Worm (Caenorhabditis elegans): ENCODE results near the gene sre-33.

The sre-33 gene

DNA sequence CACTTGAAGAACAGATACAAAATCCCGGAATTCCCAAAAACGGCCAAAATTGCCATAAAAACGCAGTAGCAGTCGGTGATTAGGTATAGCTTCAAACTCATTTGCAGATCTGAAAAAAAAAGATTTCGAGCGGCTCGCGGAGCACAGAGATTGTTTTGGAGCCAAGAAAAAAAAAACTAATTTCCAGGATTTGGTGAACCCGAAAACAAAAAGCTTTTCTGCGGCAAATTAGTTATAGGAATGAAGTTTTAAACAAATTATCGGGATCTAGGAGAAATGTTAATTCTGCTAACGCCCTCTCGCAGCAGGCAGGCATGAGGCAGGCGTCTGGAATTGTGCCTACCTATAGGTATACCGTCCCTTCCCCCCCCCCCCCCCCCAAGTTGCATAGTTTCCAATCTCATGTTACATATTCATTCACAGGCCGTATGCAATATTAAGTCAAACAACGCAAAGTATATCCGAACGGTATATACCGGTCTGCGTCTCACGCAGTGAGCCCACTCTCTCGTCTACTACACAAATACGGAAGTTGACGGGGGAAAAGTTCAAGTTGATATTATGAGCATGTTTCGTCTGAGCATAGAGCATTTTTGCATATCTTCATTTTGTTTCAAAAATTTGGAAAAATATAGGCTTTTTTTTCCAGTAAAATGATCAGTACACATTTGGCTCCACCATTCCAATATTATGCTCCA, 8.3 kb upstream of the sre-33 start, which contains the start of the genes W05H5.1 and pitr-6:
TSS of gene W05H5.1 (minus strand) at position 101 of the 698 bp plus-strand sequence.
TSS of gene pitr-6 (plus strand) at position 648 of the 698 bp plus-strand sequence.
- TF ChIP-seq nhr-25 (tag; optimal IDR thresholded peaks at IDR 0.05) (no peak), egl-5 (tag; optimal IDR thresholded peaks at IDR 0.05) (no peak), lin-15B (tag; optimal IDR thresholded peaks at IDR 0.05) (no peak), nhr-67 (tag; optimal IDR thresholded peaks at IDR 0.05) (no peak)

DNA sequence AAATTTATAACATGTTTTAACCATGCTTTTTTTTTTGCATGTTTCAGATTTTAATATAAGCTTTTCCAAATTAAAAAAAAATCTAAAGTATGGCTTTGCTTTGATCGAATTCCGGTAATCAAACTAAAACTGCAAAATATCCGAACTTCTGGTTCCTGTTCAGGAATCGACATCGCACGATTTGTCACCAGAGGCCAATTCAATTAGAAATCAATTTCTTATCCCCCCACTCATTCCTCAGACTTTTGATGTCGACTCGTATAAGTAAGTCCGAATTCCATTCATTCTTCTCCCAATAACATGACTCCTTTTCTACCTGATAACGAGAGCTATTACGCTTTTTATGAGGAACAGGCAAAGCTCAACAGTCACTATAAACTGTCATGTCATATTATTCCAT, 4.9 kb upstream of the sre-33 start, which contains the start of gene srh-27:
TSS of gene srh-27 (plus strand) at position 301 of the 400 bp plus-strand sequence.
- TF ChIP-seq zag-1 (tag; optimal IDR thresholded peaks at IDR 0.05) (no peak), unc-39 (tag; optimal IDR thresholded peaks at IDR 0.05) (no peak), ceh-9 (tag; optimal IDR thresholded peaks at IDR 0.05) (no peak), nhr-43 (tag; optimal IDR thresholded peaks at IDR 0.05; ENCODE audit: poor library complexity, severe bottlenecking) (no peak), nhr-77 (tag; optimal IDR thresholded peaks at IDR 0.05) (no peak), snpc-4 (tag; optimal IDR thresholded peaks at IDR 0.05) (no peak), skn-1 (tag; optimal IDR thresholded peaks at IDR 0.05) (no peak), ztf-11 (tag; optimal IDR thresholded peaks at IDR 0.05) (no peak), fkh-2 (tag; optimal IDR thresholded peaks at IDR 0.05) (no peak), ZK546.5 (tag; optimal IDR thresholded peaks at IDR 0.05) (no peak), ztf-4 (tag; optimal IDR thresholded peaks at IDR 0.05) (no peak), lsy-12 (tag; optimal IDR thresholded peaks at IDR 0.05) (no peak), egl-5 (tag; optimal IDR thresholded peaks at IDR 0.05) (no peak), pqm-1 (tag; optimal IDR thresholded peaks at IDR 0.05) (no peak), mml-1 (tag; optimal IDR thresholded peaks at IDR 0.05) (no peak), hmg-11 (tag; optimal IDR thresholded peaks at IDR 0.05) (no peak), ceh-16 (tag; optimal IDR thresholded peaks at IDR 0.05) (no peak), nhr-28 (tag; optimal IDR thresholded peaks at IDR 0.05) (no peak), sea-2 (GFP tag; optimal IDR thresholded peaks at IDR 0.05) (no peak)

ce11 chrII:12449849-12450248, 3.3 kb upstream of the sre-33 start, which contains the start of gene sre-34:
Gene sre-34 (plus strand): TSS chrII:12450149.
- TF ChIP-seq nhr-77 (tag; optimal IDR thresholded peaks at IDR 0.05) (no peak), elt-2 (tag; optimal IDR thresholded peaks at IDR 0.05) (no peak), mml-1 (tag; optimal IDR thresholded peaks at IDR 0.05) (no peak), ztf-11 (tag; optimal IDR thresholded peaks at IDR 0.05) (no peak), snpc-4 (tag; optimal IDR thresholded peaks at IDR 0.05) (no peak), elt-3 (tag; optimal IDR thresholded peaks at IDR 0.05) (no peak), egl-27 (tag; optimal IDR thresholded peaks at IDR 0.05) (no peak), nhr-28 (tag; optimal IDR thresholded peaks at IDR 0.05) (no peak), skn-1 (tag; optimal IDR thresholded peaks at IDR 0.05) (no peak), nhr-25 (tag; optimal IDR thresholded peaks at IDR 0.05) (no peak), lin-15B (tag; optimal IDR thresholded peaks at IDR 0.05) (no peak), fkh-2 (tag; optimal IDR thresholded peaks at IDR 0.05) (no peak), nhr-11 (tag; optimal IDR thresholded peaks at IDR 0.05) (no peak), lin-39 (tag; optimal IDR thresholded peaks at IDR 0.05) (no peak), mdl-1 (tag; optimal IDR thresholded peaks at IDR 0.05) (no peak)

DNA sequence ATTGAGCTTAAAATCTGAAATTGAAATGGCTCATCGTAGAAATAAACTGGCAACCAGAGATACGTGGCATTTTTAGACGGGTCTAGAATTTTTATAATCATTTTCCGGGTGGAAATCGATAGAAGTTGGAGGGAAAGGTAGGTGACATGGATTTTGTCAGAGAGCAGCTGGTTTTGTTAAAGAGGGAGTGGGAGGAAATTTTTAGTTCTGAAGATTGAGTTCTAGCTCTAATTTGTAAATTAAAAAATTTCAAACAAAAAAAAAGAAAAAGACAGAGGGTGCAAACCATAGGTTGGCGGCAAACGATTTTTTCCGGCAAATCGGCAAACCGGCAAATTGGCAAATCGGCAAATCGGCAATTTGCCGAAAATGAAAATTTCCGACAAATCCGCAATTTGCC, 3.5 kb downstream of the sre-33 start, which contains the start of gene sre-32:
TSS of gene sre-32 (minus strand) at position 101 of the 400 bp plus-strand sequence.
- TF ChIP-seq ZK546.5 (tag; optimal IDR thresholded peaks at IDR 0.05) (no peak), nhr-43 (tag; optimal IDR thresholded peaks at IDR 0.05; ENCODE audit: poor library complexity, severe bottlenecking) (no peak), elt-2 (tag; optimal IDR thresholded peaks at IDR 0.05) (no peak), nfya-1 (tag; optimal IDR thresholded peaks at IDR 0.05; ENCODE audit: insufficient read depth) (no peak), ama-1 (optimal IDR thresholded peaks at IDR 0.05) (no peak), ceh-16 (tag; optimal IDR thresholded peaks at IDR 0.05) (no peak), unc-62 (GFP tag; optimal IDR thresholded peaks at IDR 0.05) (no peak), daf-12 (tag; optimal IDR thresholded peaks at IDR 0.05) (no peak), nhr-237 (tag; optimal IDR thresholded peaks at IDR 0.05) (no peak), mdl-1 (tag; optimal IDR thresholded peaks at IDR 0.05) (no peak), eor-1 (tag; optimal IDR thresholded peaks at IDR 0.05) (no peak), snpc-4 (tag; optimal IDR thresholded peaks at IDR 0.05) (no peak), ceh-28 (tag; optimal IDR thresholded peaks at IDR 0.05) (no peak), lin-15B (tag; optimal IDR thresholded peaks at IDR 0.05) (no peak), egl-27 (tag; optimal IDR thresholded peaks at IDR 0.05) (no peak), egl-5 (tag; optimal IDR thresholded peaks at IDR 0.05) (no peak), skn-1 (tag; optimal IDR thresholded peaks at IDR 0.05) (no peak)
